Worm (Caenorhabditis elegans) whole organism, early embryonic: Measurements from ENCODE around the gene T24C4.10.
A peak's percentile ranks its signal among the peaks of the same experiment; 100 is the strongest.

ENCODE experiments used
- B0310.2 ChIP-seq: sonication (generic microtip); optimal IDR thresholded peaks from 2 replicates; lab custom pipeline; 2016; ENCODE audit warnings: mild to moderate bottlenecking, missing genetic modification characterization, missing compliant biosample characterization
- F13C5.2 ChIP-seq: sonication (generic microtip); optimal IDR thresholded peaks from 2 replicates; lab custom pipeline; 2017; ENCODE audit warnings: mild to moderate bottlenecking, missing genetic modification characterization, inconsistent platforms, missing compliant biosample characterization
- aly-1 ChIP-seq: sonication (generic microtip); optimal IDR thresholded peaks from 2 replicates; lab custom pipeline; 2016; ENCODE audit warnings: missing genetic modification characterization, missing compliant biosample characterization
- ama-1 ChIP-seq: fragments of 150-350 bp; optimal IDR thresholded peaks from 2 replicates; lab custom pipeline; 2014
- ceh-13 ChIP-seq: fragments of 200-800 bp; sonication (Bioruptor generic); optimal IDR thresholded peaks from 2 replicates; lab custom pipeline; 2018; ENCODE audit warnings: mild to moderate bottlenecking, missing genetic modification characterization, missing compliant biosample characterization
- ceh-36 ChIP-seq: sonication (generic microtip); optimal IDR thresholded peaks from 2 replicates; lab custom pipeline; 2016; ENCODE audit warnings: missing genetic modification characterization, inconsistent platforms, missing compliant biosample characterization
- ets-7 ChIP-seq: sonication (generic microtip); optimal IDR thresholded peaks from 2 replicates; lab custom pipeline; 2016; ENCODE audit warnings: missing genotype, missing genetic modification characterization, missing compliant biosample characterization
- flt-1 ChIP-seq: fragments of 200-800 bp; sonication (Bioruptor generic); IDR thresholded peaks from 2 replicates; pipeline ENCODE4 v1.3.6; 2022; ENCODE audit warnings: missing genetic modification characterization, missing compliant biosample characterization
- hmbx-1 ChIP-seq: sonication (generic microtip); optimal IDR thresholded peaks from 2 replicates; lab custom pipeline; 2016; ENCODE audit warnings: mild to moderate bottlenecking, missing genetic modification characterization, missing compliant biosample characterization
- hmg-4 ChIP-seq: fragments of 200-800 bp; sonication (Bioruptor generic); optimal IDR thresholded peaks from 2 replicates; lab custom pipeline; 2018; ENCODE audit warnings: mild to moderate bottlenecking, missing genetic modification characterization, missing compliant biosample characterization
- hnd-1 ChIP-seq: sonication (generic microtip); optimal IDR thresholded peaks from 2 replicates; lab custom pipeline; 2016; ENCODE audit warnings: missing genetic modification characterization, missing compliant biosample characterization
- pes-1 ChIP-seq: fragments of 200-800 bp; sonication (Bioruptor generic); IDR thresholded peaks from 2 replicates; pipeline ENCODE4 v1.3.6; 2022; ENCODE audit warnings: missing genetic modification reagents, missing genetic modification characterization, missing compliant biosample characterization
- scrt-1 ChIP-seq: fragments of 200-800 bp; sonication (Bioruptor generic); IDR thresholded peaks from 2 replicates; pipeline ENCODE4 v1.3.6; 2022; ENCODE audit warnings: missing genetic modification characterization, missing compliant biosample characterization
- sea-1 ChIP-seq: fragments of 200-800 bp; sonication (Bioruptor generic); conservative IDR thresholded peaks from 2 replicates; pipeline ENCODE4 v1.3.6; 2022; ENCODE audit warnings: missing genetic modification characterization, missing compliant biosample characterization
- tbx-11 ChIP-seq: fragments of 200-800 bp; sonication (Bioruptor generic); IDR thresholded peaks from 2 replicates; pipeline ENCODE4 v1.3.6; 2022; ENCODE audit warnings: missing genetic modification characterization, missing compliant biosample characterization
- tbx-37 ChIP-seq: fragments of 200-800 bp; sonication (Bioruptor generic); conservative IDR thresholded peaks from 2 replicates; pipeline ENCODE4 v1.3.6; 2022; ENCODE audit warnings: missing genetic modification reagents, missing genetic modification characterization, missing compliant biosample characterization
- tra-4 ChIP-seq: sonication (generic microtip); optimal IDR thresholded peaks from 2 replicates; lab custom pipeline; 2017; ENCODE audit warnings: missing genetic modification characterization, missing compliant biosample characterization

T24C4.10 gene

ce11 chrIII:881460-881859, 9.6 kb downstream of the T24C4.10 start:
- TF ChIP-seq hmg-4 (no peak), ama-1 (lab: Kevin White, UChicago) (no peak), aly-1 (no peak), tbx-37 (GFP tag; lab: Robert Waterston, UW) (no peak), B0310.2 (no peak), F13C5.2 (tag; lab: Kevin White, UChicago) (no peak), ceh-13 (GFP tag; lab: Kevin White, UChicago) (no peak), ets-7 (no peak), hmbx-1 (tag; lab: Kevin White, UChicago) (no peak), ceh-36 (tag; lab: Kevin White, UChicago) (no peak), flt-1 (no peak), pes-1 (no peak), tbx-11 (no peak), scrt-1 (no peak), tra-4 (tag; lab: Kevin White, UChicago) (no peak), sea-1 (no peak), hnd-1 (tag; lab: Kevin White, UChicago) (no peak)

ce11 chrIII:880840-881239, 10.2 kb downstream of the T24C4.10 start:
- TF ChIP-seq ama-1 (lab: Kevin White, UChicago) (no peak), ets-7 (no peak), tra-4 (tag; lab: Kevin White, UChicago) (no peak), ceh-36 (tag; lab: Kevin White, UChicago) (no peak), pes-1 (no peak), F13C5.2 (tag; lab: Kevin White, UChicago) (no peak), B0310.2 (no peak), hmg-4 (no peak), flt-1 (no peak), ceh-13 (GFP tag; lab: Kevin White, UChicago) (no peak)

- TF ChIP-seq hnd-1 (tag; lab: Kevin White, UChicago) (no peak), tra-4 (tag; lab: Kevin White, UChicago) (no peak), aly-1 (no peak), sea-1 (no peak), tbx-37 (GFP tag; lab: Robert Waterston, UW) (no peak), ets-7 (no peak), pes-1 (no peak), scrt-1 (no peak), ama-1 (lab: Kevin White, UChicago) (no peak)
Measured at ce11 chrIII:879634-880033, 11.4 kb downstream of the T24C4.10 start, which contains the start of the genes T24C4.5 and ucr-2.3. Gene T24C4.5, minus strand, starts transcription at chrIII:879734. Gene ucr-2.3, plus strand, starts transcription at chrIII:879860.

ce11 chrIII:873432-873831, 17.6 kb downstream of the T24C4.10 start, which contains the start of gene clc-19:
Gene clc-19, minus strand, starts transcription at chrIII:873566.
- no peak for TF ChIP-seq ama-1 (lab: Kevin White, UChicago)

- TF ChIP-seq ama-1 (lab: Kevin White, UChicago) (no peak), pes-1 (no peak), sea-1 (no peak), tbx-37 (GFP tag; lab: Robert Waterston, UW) (no peak), scrt-1 (no peak), hmbx-1 (tag; lab: Kevin White, UChicago) (no peak), B0310.2 (no peak)
Measured at ce11 chrIII:872373-872772, 18.7 kb downstream of the T24C4.10 start, which contains the start of the genes T24C4.3 and clc-20. Gene T24C4.3, minus strand, starts transcription at chrIII:872473. Gene clc-20, plus strand, starts transcription at chrIII:872583.

ce11 chrIII:870555-870954, 20.5 kb downstream of the T24C4.10 start:
- TF ChIP-seq flt-1: no peak
- no peak for TF ChIP-seq scrt-1
- TF ChIP-seq ceh-36 (tag; lab: Kevin White, UChicago): no peak
- no peak for TF ChIP-seq pes-1
- TF ChIP-seq hnd-1 (tag; lab: Kevin White, UChicago): no peak
- TF ChIP-seq F13C5.2 (tag; lab: Kevin White, UChicago): no peak
- no peak for TF ChIP-seq hmg-4

ce11 chrIII:869869-870268, 21.2 kb downstream of the T24C4.10 start, which contains the start of gene T24C4.2:
Gene T24C4.2, minus strand, starts transcription at chrIII:869969.
- TF ChIP-seq hmg-4 (peak; percentile 36), hnd-1 (tag; lab: Kevin White, UChicago) (no peak)

ce11 chrIII:868866-869265, 22.2 kb downstream of the T24C4.10 start:
- no peak for TF ChIP-seq sea-1

- TF ChIP-seq flt-1 (no peak), sea-1 (no peak), tbx-11 (no peak), hnd-1 (tag; lab: Kevin White, UChicago) (no peak), ceh-13 (GFP tag; lab: Kevin White, UChicago) (no peak), aly-1 (no peak)
Measured at ce11 chrIII:861819-862356, 29.2 kb downstream of the T24C4.10 start, which contains the start of gene arx-4. Gene arx-4, plus strand, starts transcription at chrIII:862306.

ce11 chrIII:859898-860297, 31.1 kb downstream of the T24C4.10 start, which contains the start of gene exos-4.2:
Gene exos-4.2, plus strand, starts transcription at chrIII:860198.
- TF ChIP-seq F13C5.2 (tag; lab: Kevin White, UChicago) (no peak), ets-7 (no peak), pes-1 (no peak), hmbx-1 (tag; lab: Kevin White, UChicago) (no peak), tbx-37 (GFP tag; lab: Robert Waterston, UW) (no peak), tbx-11 (no peak), tra-4 (tag; lab: Kevin White, UChicago) (no peak), sea-1 (no peak), aly-1 (no peak), ceh-36 (tag; lab: Kevin White, UChicago) (no peak), scrt-1 (no peak), flt-1 (no peak), ceh-13 (GFP tag; lab: Kevin White, UChicago) (no peak), hnd-1 (tag; lab: Kevin White, UChicago) (no peak), ama-1 (lab: Kevin White, UChicago) (no peak)
